Worm (Caenorhabditis elegans) whole organism, late embryonic: Measurements from ENCODE around the gene sru-13.
"Not testable (repeated sequence)": the region's sequence is repeated elsewhere in the genome, so short reads cannot be mapped to it uniquely, and the experiment has no call there.

ENCODE experiments used
- F13H6.1 ChIP-seq: sonication (generic microtip); optimal IDR thresholded peaks from 2 replicates; lab custom pipeline; 2016; ENCODE audit warnings: missing genetic modification characterization, missing compliant biosample characterization
- K02D7.2 ChIP-seq: sonication (generic microtip); optimal IDR thresholded peaks from 2 replicates; lab custom pipeline; 2017; ENCODE audit warnings: mild to moderate bottlenecking, missing genetic modification characterization, missing compliant biosample characterization
- K09A11.1 ChIP-seq: sonication (generic microtip); optimal IDR thresholded peaks from 2 replicates; lab custom pipeline; 2017; ENCODE audit warnings: antibody characterized with exemption, mild to moderate bottlenecking, missing genetic modification characterization, missing compliant biosample characterization; ENCODE audit not compliant: insufficient read depth
- ceh-31 ChIP-seq: sonication (generic microtip); optimal IDR thresholded peaks from 2 replicates; lab custom pipeline; 2016; ENCODE audit warnings: missing genetic modification characterization, missing compliant biosample characterization
- ceh-34 ChIP-seq: sonication (generic microtip); optimal IDR thresholded peaks from 2 replicates; lab custom pipeline; 2016; ENCODE audit warnings: mild to moderate bottlenecking, missing genetic modification characterization, missing compliant biosample characterization
- ceh-45 ChIP-seq: fragments of 200-800 bp; sonication (Bioruptor generic); IDR thresholded peaks from 2 replicates; pipeline ENCODE4 v1.3.6; 2022; ENCODE audit warnings: missing genetic modification reagents, missing genetic modification characterization, missing compliant biosample characterization
- ceh-48 ChIP-seq: sonication (generic microtip); optimal IDR thresholded peaks from 2 replicates; lab custom pipeline; 2016; ENCODE audit warnings: missing genetic modification characterization, inconsistent platforms, missing compliant biosample characterization
- elt-4 ChIP-seq: sonication (generic microtip); optimal IDR thresholded peaks from 2 replicates; lab custom pipeline; 2016; ENCODE audit warnings: missing genetic modification characterization, missing compliant biosample characterization
- fax-1 ChIP-seq: sonication (generic microtip); optimal IDR thresholded peaks from 2 replicates; lab custom pipeline; 2016; ENCODE audit warnings: missing genotype, missing genetic modification characterization, missing compliant biosample characterization
- hlh-6 ChIP-seq: sonication (generic microtip); optimal IDR thresholded peaks from 2 replicates; lab custom pipeline; 2016; ENCODE audit warnings: missing genotype, missing genetic modification characterization, missing compliant biosample characterization
- lin-11 ChIP-seq: fragments of 200-800 bp; sonication (Bioruptor generic); optimal IDR thresholded peaks from 2 replicates; lab custom pipeline; 2018; ENCODE audit warnings: mild to moderate bottlenecking, missing genetic modification characterization, missing compliant biosample characterization
- mec-3 ChIP-seq: sonication (generic microtip); optimal IDR thresholded peaks from 2 replicates; lab custom pipeline; 2016; ENCODE audit warnings: borderline replicate concordance, missing genetic modification characterization, missing compliant biosample characterization
- nhr-11 ChIP-seq: fragments of 150-350 bp; optimal IDR thresholded peaks from 2 replicates; lab custom pipeline; 2014; ENCODE audit warnings: missing biosample characterization, missing genetic modification characterization
- npax-4 ChIP-seq: sonication (generic microtip); optimal IDR thresholded peaks from 2 replicates; lab custom pipeline; 2016; ENCODE audit warnings: missing genetic modification characterization, missing compliant biosample characterization
- rnt-1 ChIP-seq: sonication (generic microtip); optimal IDR thresholded peaks from 2 replicates; lab custom pipeline; 2016; ENCODE audit warnings: missing genetic modification characterization, missing compliant biosample characterization
- tbx-7 ChIP-seq: sonication (generic microtip); optimal IDR thresholded peaks from 2 replicates; lab custom pipeline; 2016; ENCODE audit warnings: missing genotype, missing genetic modification characterization, missing compliant biosample characterization
- ttx-3 ChIP-seq: sonication (generic microtip); optimal IDR thresholded peaks from 2 replicates; lab custom pipeline; 2016; ENCODE audit warnings: missing genetic modification reagents, missing genetic modification characterization, missing compliant biosample characterization
- unc-42 ChIP-seq: sonication (generic microtip); optimal IDR thresholded peaks from 2 replicates; lab custom pipeline; 2016; ENCODE audit warnings: missing genotype, missing genetic modification characterization, missing compliant biosample characterization
- unc-86 ChIP-seq: sonication (generic microtip); optimal IDR thresholded peaks from 2 replicates; lab custom pipeline; 2016; ENCODE audit warnings: missing genetic modification characterization, missing compliant biosample characterization

sru-13 gene

DNA sequence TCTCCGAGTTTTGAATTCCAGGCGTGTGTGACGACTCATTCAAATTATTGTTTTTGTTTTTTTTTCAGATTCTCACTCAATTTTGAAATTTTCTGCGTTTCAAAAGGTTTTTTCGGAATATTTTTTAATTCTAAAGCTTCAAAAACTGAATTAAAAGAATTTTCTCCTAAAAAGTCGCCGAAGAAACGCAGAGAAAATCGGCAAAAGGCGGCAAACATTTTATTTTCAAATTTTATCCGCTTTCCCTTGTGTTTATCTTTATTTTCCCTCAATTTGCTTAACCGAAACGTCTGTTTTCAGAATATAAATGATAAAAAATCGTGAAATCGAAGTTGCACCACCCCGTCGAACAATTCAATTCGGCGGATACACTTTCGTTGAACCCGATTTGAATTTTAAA lies 31.9 kb downstream of the sru-13 start, which contains the start of gene him-6:
TSS of gene him-6 (plus strand) at position 301 of the 400 bp plus-strand sequence.
- TF ChIP-seq rnt-1 (no peak), ttx-3 (tag; lab: Kevin White, UChicago) (no peak), ceh-48 (tag; lab: Kevin White, UChicago) (no peak), tbx-7 (tag; lab: Kevin White, UChicago) (no peak), ceh-34 (no peak), npax-4 (tag; lab: Kevin White, UChicago) (no peak), K09A11.1 (tag; lab: Kevin White, UChicago) (no peak), elt-4 (tag; lab: Kevin White, UChicago) (no peak)

DNA sequence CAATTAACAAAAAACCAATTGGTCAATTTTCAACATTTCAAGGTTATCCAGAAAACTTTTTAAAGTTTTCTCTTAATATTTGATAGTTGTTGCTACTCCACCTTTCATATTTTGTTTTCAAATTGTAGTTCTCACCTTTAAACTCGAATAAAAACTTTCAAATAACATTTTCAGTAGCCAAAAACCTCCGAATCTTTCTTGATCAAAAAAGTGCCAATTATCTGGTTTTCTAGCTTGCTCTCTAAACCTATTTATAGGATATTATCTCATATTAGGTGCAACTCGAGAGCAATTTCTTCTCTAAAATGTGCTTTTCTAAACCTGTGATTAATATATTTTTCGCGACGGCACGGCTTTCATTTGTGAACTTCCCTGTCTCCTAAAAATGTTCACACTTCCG lies 35.2 kb downstream of the sru-13 start, which contains the start of gene sru-26:
TSS of gene sru-26 (plus strand) at position 301 of the 400 bp plus-strand sequence.
- no peak for TF ChIP-seq npax-4 (tag; lab: Kevin White, UChicago)
- TF ChIP-seq K09A11.1 (tag; lab: Kevin White, UChicago), result no peak
- TF ChIP-seq nhr-11 (tag; lab: Kevin White, UChicago), result no peak
- TF ChIP-seq ceh-31 (tag; lab: Kevin White, UChicago), result no peak
- TF ChIP-seq K02D7.2, result no peak
- TF ChIP-seq ceh-45 (GFP tag; lab: Robert Waterston, UW), result no peak

DNA sequence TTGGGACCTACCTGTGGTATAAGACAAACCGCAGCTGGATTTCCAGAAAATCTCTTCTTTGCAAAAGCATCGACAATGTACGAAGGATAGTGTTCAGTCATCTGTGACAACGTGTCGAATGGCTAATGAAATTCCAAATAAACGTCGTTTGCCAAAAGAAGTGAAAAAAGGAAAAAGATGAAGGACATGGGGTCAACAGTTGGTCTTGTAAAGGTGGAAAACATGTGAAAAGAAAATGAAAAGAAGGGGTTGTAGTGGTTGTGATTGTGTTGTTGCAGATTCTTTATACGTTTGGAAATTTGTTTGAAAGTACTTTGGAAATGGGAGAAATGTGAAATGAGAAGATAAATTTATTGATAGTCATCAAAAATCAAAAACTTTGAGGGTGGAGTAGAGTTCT lies 37.9 kb downstream of the sru-13 start, which contains the start of gene T04A11.4:
TSS of gene T04A11.4 (minus strand) at position 101 of the 400 bp plus-strand sequence.
- TF ChIP-seq mec-3, F13H6.1, fax-1 (tag; lab: Kevin White, UChicago): not testable (repeated sequence)
- TF ChIP-seq, all 69 proteins: peak for 0; not testable (repeated sequence) for 69

DNA sequence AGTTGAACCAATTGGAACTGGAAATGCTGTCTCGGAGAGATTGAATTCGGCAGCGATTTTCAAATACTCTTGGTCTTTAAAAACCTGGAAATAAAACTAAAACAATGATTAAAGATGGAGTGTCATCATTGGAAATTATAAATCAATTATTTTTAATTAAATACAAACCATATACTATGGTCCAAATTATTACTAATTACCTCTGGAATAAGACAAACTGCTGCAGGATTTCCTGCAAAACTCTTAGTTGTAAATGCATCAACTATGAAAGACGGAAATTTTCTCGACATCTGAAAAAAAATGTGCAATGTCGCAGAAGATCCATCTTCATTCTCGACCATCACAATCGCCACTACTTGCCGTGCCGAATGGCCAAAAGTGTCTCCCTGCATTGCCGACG lies 43.7 kb downstream of the sru-13 start, which contains the start of gene igdb-1:
TSS of gene igdb-1 (plus strand) at position 301 of the 400 bp plus-strand sequence.
- not testable (repeated sequence) for TF ChIP-seq rnt-1; hlh-6; tbx-7 (tag; lab: Kevin White, UChicago)

DNA sequence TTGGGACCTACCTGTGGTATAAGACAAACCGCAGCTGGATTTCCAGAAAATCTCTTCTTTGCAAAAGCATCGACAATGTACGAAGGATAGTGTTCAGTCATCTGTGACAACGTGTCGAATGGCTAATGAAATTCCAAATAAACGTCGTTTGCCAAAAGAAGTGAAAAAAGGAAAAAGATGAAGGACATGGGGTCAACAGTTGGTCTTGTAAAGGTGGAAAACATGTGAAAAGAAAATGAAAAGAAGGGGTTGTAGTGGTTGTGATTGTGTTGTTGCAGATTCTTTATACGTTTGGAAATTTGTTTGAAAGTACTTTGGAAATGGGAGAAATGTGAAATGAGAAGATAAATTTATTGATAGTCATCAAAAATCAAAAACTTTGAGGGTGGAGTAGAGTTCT lies 45.5 kb downstream of the sru-13 start, which contains the start of gene T04A11.1:
TSS of gene T04A11.1 (minus strand) at position 101 of the 400 bp plus-strand sequence.
- not testable (repeated sequence) for TF ChIP-seq lin-11; unc-42 (tag; lab: Kevin White, UChicago); unc-86 (tag; lab: Kevin White, UChicago)
